Worm (Caenorhabditis elegans): ENCODE data around the gene cap-1.

- TF ChIP-seq F49E8.2 (tag; optimal IDR thresholded peaks at IDR 0.05; ENCODE audit: insufficient read depth) (no peak), F57C9.4 (tag; optimal IDR thresholded peaks at IDR 0.05) (no peak), tbp1 (GFP tag; optimal IDR thresholded peaks at IDR 0.05) (no peak), lag-1 (GFP tag; IDR thresholded peaks at IDR 0.05) (no peak), madf-10 (tag; optimal IDR thresholded peaks at IDR 0.05) (no peak), him-1 (tag; optimal IDR thresholded peaks at IDR 0.05) (no peak), Y67H2A.10 (GFP tag; conservative IDR thresholded peaks at IDR 0.05) (no peak), nhr-27 (tag; optimal IDR thresholded peaks at IDR 0.05) (no peak)
Observed at ce11 chrIV:7184597-7184996, 45.4 kb downstream of the cap-1 start, which contains the start of gene clec-179.

Measured in whole organism, young adult.